Fruit fly (Drosophila melanogaster) whole organism, embryonic: ENCODE measurements around the gene Xport-B.

Experiments used
- ATbp ChIP-seq: fragments of 200-800 bp; sonication (Bioruptor generic); optimal IDR thresholded peaks from 2 replicates; lab custom pipeline; 2017; ENCODE audit warnings: missing biosample characterization, mild to moderate bottlenecking, missing genetic modification characterization, missing genetic modification reagents
- B-H1 ChIP-seq: fragments of 200-800 bp; sonication (Bioruptor generic); IDR thresholded peaks from 3 replicates; pipeline ENCODE4 v1.3.6; 2022; ENCODE audit warnings: missing biosample characterization, missing genetic modification characterization
- CG10565 ChIP-seq: fragments of 200-800 bp; sonication (Bioruptor generic); optimal IDR thresholded peaks from 3 replicates; lab custom pipeline; 2016; ENCODE audit warnings: missing biosample characterization, mild to moderate bottlenecking, missing genetic modification characterization
- CG11093 ChIP-seq: fragments of 200-800 bp; sonication (Bioruptor generic); IDR thresholded peaks from 3 replicates; pipeline ENCODE4 v1.3.6; 2022; ENCODE audit warnings: missing biosample characterization, missing genetic modification characterization
- CG12071 ChIP-seq: fragments of 200-800 bp; sonication (Bioruptor generic); optimal IDR thresholded peaks from 3 replicates; lab custom pipeline; 2018; ENCODE audit warnings: missing biosample characterization, mild to moderate bottlenecking, missing genetic modification characterization
- CG13624 ChIP-seq: fragments of 200-800 bp; sonication (Bioruptor generic); optimal IDR thresholded peaks from 2 replicates; lab custom pipeline; 2016; ENCODE audit warnings: missing biosample characterization, missing genetic modification characterization
- CG14710 ChIP-seq: fragments of 200-800 bp; sonication (Bioruptor generic); optimal IDR thresholded peaks from 3 replicates; lab custom pipeline; 2019; ENCODE audit warnings: missing biosample characterization, mild to moderate bottlenecking, missing genetic modification characterization, moderate library complexity
- CG34376 ChIP-seq: fragments of 200-800 bp; sonication (Bioruptor generic); optimal IDR thresholded peaks from 2 replicates; lab custom pipeline; 2018; ENCODE audit warnings: missing biosample characterization, mild to moderate bottlenecking, missing genetic modification characterization
- CG3726 ChIP-seq: fragments of 200-800 bp; sonication (Bioruptor generic); IDR thresholded peaks from 3 replicates; pipeline ENCODE4, ENCODE4 v1.3.6; 2022; ENCODE audit warnings: missing biosample characterization, missing genetic modification characterization
- CG3838 ChIP-seq: fragments of 200-800 bp; sonication (Bioruptor generic); optimal IDR thresholded peaks from 3 replicates; lab custom pipeline; 2016; ENCODE audit warnings: missing biosample characterization, missing genetic modification characterization
- CG43689 ChIP-seq: fragments of 200-800 bp; sonication (Bioruptor generic); IDR thresholded peaks from 2 replicates; pipeline ENCODE4 v1.3.6; 2022; ENCODE audit warnings: missing biosample characterization, missing genetic modification characterization
- CG6765 ChIP-seq: fragments of 200-800 bp; sonication (Bioruptor generic); optimal IDR thresholded peaks from 3 replicates; lab custom pipeline; 2017; ENCODE audit warnings: missing biosample characterization, mild to moderate bottlenecking, missing genetic modification characterization
- Chrac-16 ChIP-seq: fragments of 200-800 bp; sonication (Bioruptor generic); optimal IDR thresholded peaks from 3 replicates; lab custom pipeline; 2016; ENCODE audit warnings: missing biosample characterization, missing genetic modification characterization
- CoRest ChIP-seq: fragments of 200-800 bp; sonication (Bioruptor generic); optimal IDR thresholded peaks from 3 replicates; lab custom pipeline; 2018; ENCODE audit warnings: missing biosample characterization, mild to moderate bottlenecking, missing genetic modification characterization, moderate library complexity
- Eip74EF ChIP-seq, 2 experiments: fragments of 200-800 bp in 1 of 2; fragments of >200 bp in 1 of 2; sonication (Bioruptor generic) in 1 of 2; optimal IDR thresholded peaks; 2 replicates each; lab custom pipeline; 2017 to 2019; ENCODE audit warnings: missing biosample characterization in 2 of 2, missing genetic modification characterization in 2 of 2, mild to moderate bottlenecking in 1 of 2, moderate library complexity in 1 of 2
- Elba2 ChIP-seq: fragments of 200-800 bp; sonication (Bioruptor generic); optimal IDR thresholded peaks from 3 replicates; lab custom pipeline; 2016; ENCODE audit warnings: missing biosample characterization, missing genetic modification characterization
- Gug ChIP-seq: fragments of 200-800 bp; sonication (Bioruptor generic); IDR thresholded peaks from 4 replicates; pipeline ENCODE4 v1.3.6; 2022; ENCODE audit warnings: missing biosample characterization, missing genetic modification characterization
- HHEX ChIP-seq: fragments of 200-800 bp; sonication (Bioruptor generic); optimal IDR thresholded peaks from 3 replicates; lab custom pipeline; 2017; ENCODE audit warnings: missing biosample characterization, mild to moderate bottlenecking, missing genetic modification characterization, missing genetic modification reagents
- HLH3B ChIP-seq: fragments of 200-800 bp; sonication (Bioruptor generic); IDR thresholded peaks from 2 replicates; pipeline ENCODE4 v1.3.6; 2022; ENCODE audit warnings: missing biosample characterization, missing genetic modification characterization
- Hey ChIP-seq: fragments of 200-800 bp; sonication (Bioruptor generic); optimal IDR thresholded peaks from 3 replicates; lab custom pipeline; 2018; ENCODE audit warnings: missing biosample characterization, mild to moderate bottlenecking, missing genetic modification characterization
- Hr78 ChIP-seq, 2 experiments: fragments of 200-800 bp in 1 of 2; fragments of >200 bp in 1 of 2; sonication (Bioruptor generic) in 1 of 2; optimal IDR thresholded peaks; 2 replicates each; lab custom pipeline; 2017 to 2019; ENCODE audit warnings: missing biosample characterization in 2 of 2, missing genetic modification characterization in 2 of 2, mild to moderate bottlenecking in 1 of 2, moderate library complexity in 1 of 2
- Mad ChIP-seq: fragments of 200-800 bp; sonication (Bioruptor generic); optimal IDR thresholded peaks from 2 replicates; lab custom pipeline; 2016; ENCODE audit warnings: missing biosample characterization, missing genetic modification characterization
- Med ChIP-seq: fragments of 200-800 bp; sonication (Bioruptor generic); peaks from one replicate; lab custom pipeline; 2016; ENCODE audit warnings: missing biosample characterization, missing genetic modification characterization, mild to moderate bottlenecking, inconsistent platforms, moderate library complexity
- Nf-YA ChIP-seq: fragments of 200-800 bp; sonication (Bioruptor generic); IDR thresholded peaks from 2 replicates; pipeline ENCODE4 v1.3.6; 2022; ENCODE audit warnings: missing biosample characterization, missing genetic modification characterization
- Opbp ChIP-seq: fragments of 200-800 bp; sonication (Bioruptor generic); IDR thresholded peaks from 3 replicates; pipeline ENCODE4 v1.3.6; 2022; ENCODE audit warnings: missing biosample characterization, missing genetic modification characterization; ENCODE audit not compliant: partially characterized antibody
- Rfx ChIP-seq: fragments of 200-800 bp; sonication (Bioruptor generic); IDR thresholded peaks from 2 replicates; pipeline ENCODE4 v1.3.6; 2022; ENCODE audit warnings: missing biosample characterization, missing genetic modification characterization
- cas ChIP-seq: fragments of 200-800 bp; sonication (Bioruptor generic); IDR thresholded peaks from 2 replicates; pipeline ENCODE4 v1.3.6; 2022; ENCODE audit warnings: missing biosample characterization, missing genetic modification characterization
- caup ChIP-seq: fragments of 200-800 bp; sonication (Bioruptor generic); optimal IDR thresholded peaks from 3 replicates; lab custom pipeline; 2017; ENCODE audit warnings: missing biosample characterization, mild to moderate bottlenecking, missing genetic modification characterization, moderate library complexity; ENCODE audit not compliant: severe bottlenecking
- chinmo ChIP-seq: fragments of 200-800 bp; sonication (Bioruptor generic); IDR thresholded peaks from 4 replicates; pipeline ENCODE4 v1.3.6; 2022; ENCODE audit warnings: missing biosample characterization, missing genetic modification characterization; ENCODE audit not compliant: partially characterized antibody
- ci ChIP-seq: fragments of 200-800 bp; sonication (Bioruptor generic); IDR thresholded peaks from 3 replicates; pipeline ENCODE4 v1.3.6; 2022; ENCODE audit warnings: missing biosample characterization, missing genetic modification characterization
- dysf ChIP-seq: fragments of 200-800 bp; sonication (Bioruptor generic); IDR thresholded peaks from 3 replicates; pipeline ENCODE4 v1.3.6; 2022; ENCODE audit warnings: missing biosample characterization, missing genetic modification characterization
- exex ChIP-seq: fragments of 200-800 bp; sonication (Bioruptor generic); optimal IDR thresholded peaks from 4 replicates; lab custom pipeline; 2018; ENCODE audit warnings: missing biosample characterization, mild to moderate bottlenecking, missing genetic modification characterization, moderate library complexity
- hkb ChIP-seq, 2 experiments: fragments of 200-800 bp in 1 of 2; fragments of >200 bp in 1 of 2; sonication (Bioruptor generic) in 1 of 2; IDR thresholded peaks in 1 of 2; optimal IDR thresholded peaks in 1 of 2; 2 replicates each; pipeline versions ENCODE4 v1.3.6 to Lab custom; 2017 to 2022; ENCODE audit warnings: missing biosample characterization in 1 of 2, missing genetic modification characterization in 1 of 2
- inv ChIP-seq: fragments of 200-800 bp; sonication (Bioruptor generic); IDR thresholded peaks from 2 replicates; pipeline ENCODE4 v1.3.6; 2022; ENCODE audit warnings: missing biosample characterization, missing genetic modification characterization; ENCODE audit not compliant: partially characterized antibody
- knrl ChIP-seq: fragments of 200-800 bp; sonication (Bioruptor generic); IDR thresholded peaks from 3 replicates; pipeline ENCODE4 v1.3.6; 2022; ENCODE audit warnings: missing biosample characterization, missing genetic modification characterization; ENCODE audit not compliant: partially characterized antibody
- mirr ChIP-seq: fragments of 200-800 bp; sonication (Bioruptor generic); optimal IDR thresholded peaks from 3 replicates; lab custom pipeline; 2018; ENCODE audit warnings: missing biosample characterization, mild to moderate bottlenecking, missing genetic modification characterization
- odd ChIP-seq: fragments of 200-800 bp; sonication (Bioruptor generic); optimal IDR thresholded peaks from 2 replicates; lab custom pipeline; 2017; ENCODE audit warnings: missing biosample characterization, mild to moderate bottlenecking, missing genetic modification characterization
- pb ChIP-seq: fragments of 200-800 bp; sonication (Bioruptor generic); optimal IDR thresholded peaks from 3 replicates; lab custom pipeline; 2016; ENCODE audit warnings: missing biosample characterization, missing genetic modification characterization
- phol ChIP-seq: fragments of 200-800 bp; sonication (Bioruptor generic); optimal IDR thresholded peaks from 3 replicates; lab custom pipeline; 2018; ENCODE audit warnings: missing biosample characterization, mild to moderate bottlenecking, missing genetic modification characterization, moderate library complexity
- sd ChIP-seq: fragments of 200-800 bp; sonication (Bioruptor generic); optimal IDR thresholded peaks from 3 replicates; lab custom pipeline; 2018; ENCODE audit warnings: missing biosample characterization, mild to moderate bottlenecking, missing genetic modification characterization, moderate library complexity
- slbo ChIP-seq: fragments of 200-800 bp; sonication (Bioruptor generic); IDR thresholded peaks from 2 replicates; pipeline ENCODE4 v1.3.6; 2022; ENCODE audit warnings: missing biosample characterization, missing genetic modification characterization
- usp ChIP-seq: fragments of >200 bp; optimal IDR thresholded peaks from 2 replicates; lab custom pipeline; 2017; ENCODE audit warnings: missing biosample characterization, missing genetic modification characterization
- vvl ChIP-seq: fragments of 200-800 bp; sonication (Bioruptor generic); IDR thresholded peaks from 2 replicates; pipeline ENCODE4 v1.3.6; 2022; ENCODE audit warnings: missing biosample characterization, missing genetic modification characterization

Gene Xport-B

DNA sequence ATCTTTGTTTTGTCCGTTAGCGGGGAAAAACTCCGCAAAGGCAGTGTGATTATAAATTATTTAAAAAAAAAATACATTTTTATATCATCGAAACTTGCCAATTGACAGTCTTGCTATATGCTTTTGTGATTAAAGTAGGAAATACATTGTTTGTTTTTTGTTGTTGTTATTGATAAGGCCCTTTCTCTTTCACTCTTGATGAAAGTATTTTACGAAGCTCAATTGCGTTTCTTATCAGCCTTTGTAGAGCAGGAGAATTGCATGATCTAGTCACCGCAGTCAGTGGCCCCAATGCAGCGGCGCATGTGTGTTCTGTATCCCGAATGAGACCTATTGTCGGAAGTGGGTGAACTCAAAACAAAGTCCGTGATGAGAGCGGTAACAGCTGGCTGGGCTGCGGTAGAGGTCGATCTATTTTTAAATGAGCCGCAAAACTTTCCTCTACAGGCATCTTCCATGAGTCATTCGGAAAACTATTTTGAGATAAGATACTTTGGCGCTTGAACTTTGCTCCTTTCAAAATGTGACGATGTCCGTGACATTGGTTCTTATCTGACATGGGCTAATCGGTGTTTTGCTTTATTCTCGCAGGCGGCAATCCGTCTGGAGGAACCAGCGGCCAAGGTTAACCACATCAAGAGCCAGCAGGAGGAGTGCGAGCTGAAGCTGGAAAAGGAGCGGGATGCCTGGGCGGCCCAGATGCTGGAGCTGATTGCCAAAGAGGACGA lies 4.7 kb downstream of the Xport-B start:
- peak; percentile 15 for TF ChIP-seq exex (tag; lab: Kevin White, UChicago)
- TF ChIP-seq ATbp (GFP tag; lab: Kevin White, UChicago) = peak; percentile 19
- TF ChIP-seq CG34376 (GFP tag; lab: Kevin White, UChicago) = peak; percentile 25
- no peak for TF ChIP-seq HHEX (GFP tag; lab: Kevin White, UChicago)
- no peak for TF ChIP-seq CG43689 (GFP tag; lab: Robert Waterston, UW)
- TF ChIP-seq Hr78 (GFP tag; optimal IDR thresholded peaks at IDR 0.05; lab: Kevin White, UChicago) = peak in 1 of 2 experiments; percentile 78
- TF ChIP-seq Eip74EF (GFP tag; optimal IDR thresholded peaks at IDR 0.05; lab: Kevin White, UChicago) = peak in 1 of 2 experiments; percentile 34
- no peak for TF ChIP-seq hkb (optimal IDR thresholded peaks at IDR 0.05; lab: Kevin White, UChicago)
- 0 out of 2 replicates have a peak, but pooled peaks have one; percentile 6 for TF ChIP-seq hkb (GFP tag; IDR thresholded peaks at IDR 0.05; lab: Robert Waterston, UW)

DNA sequence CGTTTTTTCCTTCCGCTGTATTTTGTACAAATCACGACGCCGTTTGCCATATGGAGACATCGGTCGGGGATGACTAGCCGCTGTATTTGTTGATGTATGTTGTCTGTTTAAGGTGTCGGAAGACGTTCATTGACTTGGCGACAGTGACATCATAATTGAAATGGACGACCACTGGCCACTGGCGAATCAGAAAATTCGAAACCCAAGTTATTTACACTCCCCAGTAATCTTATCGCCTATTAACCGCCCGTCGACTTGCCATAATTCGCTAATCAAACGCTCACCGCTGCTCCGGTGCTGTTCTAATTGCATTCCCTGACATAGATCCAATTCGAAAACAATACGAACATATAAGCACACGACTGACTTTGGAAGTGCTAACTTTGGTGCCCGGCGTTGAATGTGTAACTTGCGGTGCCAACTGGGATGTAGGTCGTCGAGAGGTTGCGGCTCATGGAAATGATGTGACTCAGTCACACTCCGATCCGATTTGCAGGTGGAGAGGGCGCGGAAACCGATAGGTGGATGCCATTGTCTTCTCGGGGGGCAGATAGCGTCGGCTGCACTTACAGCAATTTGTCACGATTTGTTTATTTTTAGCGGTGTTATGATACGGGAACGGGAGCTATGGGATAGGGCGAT lies 5.5 kb downstream of the Xport-B start:
- TF ChIP-seq ci (GFP tag; lab: Robert Waterston, UW) (peak; percentile 63; the same call in 1 of the 3 replicates), mirr (GFP tag; lab: Kevin White, UChicago) (peak; percentile 4), Rfx (GFP tag; lab: Robert Waterston, UW) (0 out of 2 replicates have a peak, but pooled peaks have one; percentile 17), B-H1 (GFP tag; lab: Robert Waterston, UW) (no peak), cas (GFP tag; lab: Robert Waterston, UW) (no peak), inv (GFP tag; lab: Robert Waterston, UW) (no peak), Nf-YA (GFP tag; lab: Robert Waterston, UW) (0 out of 2 replicates have a peak, but pooled peaks have one; percentile 7), sd (tag; lab: Kevin White, UChicago) (peak; percentile 76), CoRest (no peak), Opbp (GFP tag; lab: Robert Waterston, UW) (peak; percentile 11; the same call in 1 of the 3 replicates), chinmo (GFP tag; lab: Robert Waterston, UW) (0 out of 4 replicates have a peak, but pooled peaks have one; percentile 13), slbo (GFP tag; lab: Robert Waterston, UW) (no peak), exex (tag; lab: Kevin White, UChicago) (peak; percentile 73), Hey (tag; lab: Kevin White, UChicago) (no peak), vvl (GFP tag; lab: Robert Waterston, UW) (no peak), Med (GFP tag; lab: Kevin White, UChicago) (peak; percentile 22), CG6765 (GFP tag; lab: Kevin White, UChicago) (no peak), CG34376 (GFP tag; lab: Kevin White, UChicago) (no peak), Elba2 (peak; percentile 76), Chrac-16 (no peak)
- TF ChIP-seq, all 482 proteins: peak for 10

DNA sequence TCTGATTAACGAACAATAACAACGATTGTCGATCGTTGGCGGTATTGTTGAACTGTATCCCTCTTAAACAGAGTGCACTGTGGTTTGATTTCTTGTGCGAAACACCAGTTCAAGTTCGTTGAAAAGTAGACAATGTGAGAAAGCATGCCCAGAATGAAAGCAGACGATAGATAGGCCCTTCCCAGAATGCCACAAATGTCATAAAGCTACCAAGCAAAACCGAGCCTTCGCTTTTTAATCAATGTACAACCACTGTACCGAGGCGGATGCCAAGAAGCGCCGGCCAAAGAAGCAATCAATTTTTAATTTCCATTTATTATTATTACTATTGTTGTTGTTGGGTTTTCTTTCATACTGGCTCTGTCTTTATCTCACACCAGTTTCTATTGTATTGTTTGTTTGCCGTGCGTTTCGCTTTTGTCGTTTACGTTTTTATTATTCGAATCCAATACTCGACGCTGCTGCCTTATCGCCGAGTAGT lies 6.3 kb downstream of the Xport-B start:
- TF ChIP-seq phol (tag; lab: Kevin White, UChicago) (peak; percentile 76), CG12071 (peak; percentile 87), usp (GFP tag; lab: Kevin White, UChicago) (no peak), CG13624 (GFP tag; lab: Kevin White, UChicago) (peak; percentile 37), CG10565 (GFP tag; lab: Kevin White, UChicago) (no peak), CG11093 (0 out of 3 replicates have a peak, but pooled peaks have one; percentile 44), caup (peak; percentile 74), CG3838 (GFP tag; lab: Kevin White, UChicago) (peak; percentile 65), Mad (GFP tag; lab: Kevin White, UChicago) (peak; percentile 80), knrl (GFP tag; lab: Robert Waterston, UW) (no peak), HLH3B (GFP tag; lab: Robert Waterston, UW) (peak; percentile 87), pb (GFP tag; lab: Kevin White, UChicago) (peak; percentile 70), dysf (GFP tag; lab: Robert Waterston, UW) (peak; percentile 90), CG3726 (GFP tag; lab: Robert Waterston, UW) (0 out of 3 replicates have a peak, but pooled peaks have one; percentile 49), CG14710 (tag; lab: Kevin White, UChicago) (no peak), Gug (GFP tag; lab: Robert Waterston, UW) (peak; percentile 90), odd (peak; percentile 79)
